In the genomic region with DNA sequence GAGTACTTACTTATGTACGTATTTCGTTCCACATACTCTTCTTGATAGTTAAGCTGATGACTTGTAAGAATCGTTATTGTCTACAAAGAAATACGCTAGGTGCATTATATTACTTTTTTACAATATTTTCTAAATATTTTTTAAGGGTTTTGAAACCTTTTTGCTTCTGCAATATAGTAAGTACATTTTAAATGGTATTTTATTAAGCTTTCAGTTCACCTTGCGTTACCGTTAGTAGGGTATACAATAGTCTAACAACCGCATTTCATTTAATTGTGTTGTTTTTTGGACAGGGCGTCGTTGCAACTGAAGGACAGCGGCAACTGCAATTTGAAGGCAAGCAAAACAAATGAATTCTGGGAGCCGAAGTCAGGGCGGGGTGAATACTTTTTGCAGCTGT, we compare ENCODE assay signal across 4 fruit fly cellular contexts.
A peak's percentile ranks its signal among the peaks of the same experiment; 100 is the strongest.
TF ChIP-seq lines count a peak whose summit lies in the region.

No protein-coding gene starts in this region.

- TF ChIP-seq CTCF in whole organism, embryonic (GFP tag; optimal IDR thresholded peaks at IDR 0.05; lab: Kevin White, UChicago): no peak

TF ChIP-seq in whole organism, embryonic, 481 proteins besides CTCF, POLR2A, EP300 and RAD21:
- TF ChIP-seq slbo (GFP tag; IDR thresholded peaks at IDR 0.05; lab: Robert Waterston, UW) (no peak), CG13296 (GFP tag; optimal IDR thresholded peaks at IDR 0.05; lab: Kevin White, UChicago) (no peak), fd96Cb (tag; optimal IDR thresholded peaks at IDR 0.05; lab: Kevin White, UChicago) (no peak), ash1 (GFP tag; optimal IDR thresholded peaks at IDR 0.05; lab: Kevin White, UChicago) (no peak), NK7.1 (GFP tag; optimal IDR thresholded peaks at IDR 0.05; lab: Kevin White, UChicago) (no peak), Dll (GFP tag; IDR thresholded peaks at IDR 0.05; lab: Robert Waterston, UW; ENCODE audit: partially characterized antibody) (no peak), pnt (GFP tag; optimal IDR thresholded peaks at IDR 0.05; lab: Kevin White, UChicago) (no peak), Atf-2 (GFP tag; optimal IDR thresholded peaks at IDR 0.05; lab: Kevin White, UChicago) (no peak), rib (GFP tag; IDR thresholded peaks at IDR 0.05; lab: Robert Waterston, UW) (no peak), insv (GFP tag; optimal IDR thresholded peaks at IDR 0.05; lab: Kevin White, UChicago) (no peak), Taf1 (GFP tag; IDR thresholded peaks at IDR 0.05; lab: Robert Waterston, UW) (no peak), hb (GFP tag; IDR thresholded peaks at IDR 0.05; lab: Robert Waterston, UW; ENCODE audit: partially characterized antibody) (no peak), Xrp1 (GFP tag; IDR thresholded peaks at IDR 0.05; lab: Robert Waterston, UW) (0 out of 2 replicates have a peak, but pooled peaks have one; percentile 6), Sox102F (GFP tag; optimal IDR thresholded peaks at IDR 0.05; lab: Kevin White, UChicago) (no peak), D19A (tag; optimal IDR thresholded peaks at IDR 0.05; lab: Kevin White, UChicago) (peak; percentile 73), Asciz (GFP tag; optimal IDR thresholded peaks at IDR 0.05; lab: Kevin White, UChicago) (no peak), CG17829 (tag; optimal IDR thresholded peaks at IDR 0.05; lab: Kevin White, UChicago) (no peak), ftz-f1 (GFP tag; optimal IDR thresholded peaks at IDR 0.05; lab: Kevin White, UChicago) (no peak), CG9876 (GFP tag; optimal IDR thresholded peaks at IDR 0.05; lab: Kevin White, UChicago) (no peak), trh (GFP tag; optimal IDR thresholded peaks at IDR 0.05; lab: Kevin White, UChicago) (no peak), sens (GFP tag; lab: Kevin White, UChicago) (peak; percentile 32), CG10267 (tag; optimal IDR thresholded peaks at IDR 0.05; lab: Kevin White, UChicago) (no peak)
TF ChIP-seq in whole organism, embryonic: peak in this region for 3.

TF ChIP-seq in whole organism, prepupa, 60 proteins besides CTCF, POLR2A, EP300 and RAD21 (continues in another document):
- TF ChIP-seq CG11902 (GFP tag; optimal IDR thresholded peaks at IDR 0.05; lab: Kevin White, UChicago) (peak; percentile 33), CG31627 (GFP tag; optimal IDR thresholded peaks at IDR 0.05; lab: Kevin White, UChicago) (peak; percentile 4), Ets96B (tag; optimal IDR thresholded peaks at IDR 0.05; lab: Kevin White, UChicago) (peak; percentile 46), CG32006 (GFP tag; optimal IDR thresholded peaks at IDR 0.05; lab: Kevin White, UChicago) (peak; percentile 3), CG16779 (tag; optimal IDR thresholded peaks at IDR 0.05; lab: Kevin White, UChicago) (no peak), CG4318 (GFP tag; optimal IDR thresholded peaks at IDR 0.05; lab: Kevin White, UChicago) (no peak), Sox14 (GFP tag; optimal IDR thresholded peaks at IDR 0.05; lab: Kevin White, UChicago) (peak; percentile 31), Sox15 (GFP tag; optimal IDR thresholded peaks at IDR 0.05; lab: Kevin White, UChicago) (peak; percentile 38), achi (GFP tag; optimal IDR thresholded peaks at IDR 0.05; lab: Kevin White, UChicago) (peak; percentile 56), Met (GFP tag; optimal IDR thresholded peaks at IDR 0.05; lab: Kevin White, UChicago) (peak; percentile 68), CG6792 (GFP tag; optimal IDR thresholded peaks at IDR 0.05; lab: Kevin White, UChicago) (peak; percentile 2), CG8632 (GFP tag; optimal IDR thresholded peaks at IDR 0.05; lab: Kevin White, UChicago) (peak; percentile 71), eg (GFP tag; IDR thresholded peaks at IDR 0.05; lab: Robert Waterston, UW) (no peak), CG8119 (GFP tag; IDR thresholded peaks at IDR 0.05; lab: Robert Waterston, UW) (no peak), CG10631 (GFP tag; optimal IDR thresholded peaks at IDR 0.05; lab: Kevin White, UChicago) (peak; percentile 4), cyc (GFP tag; optimal IDR thresholded peaks at IDR 0.05; lab: Kevin White, UChicago) (peak; percentile 31), Smox (GFP tag; optimal IDR thresholded peaks at IDR 0.05; lab: Kevin White, UChicago) (peak; percentile 59), lz (GFP tag; optimal IDR thresholded peaks at IDR 0.05; lab: Kevin White, UChicago) (peak; percentile 13), ss (GFP tag; optimal IDR thresholded peaks at IDR 0.05; lab: Kevin White, UChicago) (peak; percentile 13 to 43), CG7368 (GFP tag; optimal IDR thresholded peaks at IDR 0.05; lab: Kevin White, UChicago) (peak; percentile 8), CG8319 (GFP tag; optimal IDR thresholded peaks at IDR 0.05; lab: Kevin White, UChicago) (peak; percentile 29), CG34406 (GFP tag; optimal IDR thresholded peaks at IDR 0.05; lab: Kevin White, UChicago) (peak; percentile 68)

TF ChIP-seq in whole organism, pupa, 21 proteins besides CTCF, POLR2A, EP300 and RAD21:
- TF ChIP-seq EcR (GFP tag; optimal IDR thresholded peaks at IDR 0.05; lab: Kevin White, UChicago): peak; percentile 21
- 0 out of 2 replicates have a peak, but pooled peaks have one; percentile 7 for TF ChIP-seq CG10348 (GFP tag; IDR thresholded peaks at IDR 0.05; lab: Robert Waterston, UW)
- TF ChIP-seq CG14655 (GFP tag; optimal IDR thresholded peaks at IDR 0.05; lab: Kevin White, UChicago): peak; percentile 22
- TF ChIP-seq CG8159 (tag; optimal IDR thresholded peaks at IDR 0.05; lab: Kevin White, UChicago): peak; percentile 59
- TF ChIP-seq gl (tag; optimal IDR thresholded peaks at IDR 0.05; lab: Kevin White, UChicago): no peak
- TF ChIP-seq Pif1B (GFP tag; optimal IDR thresholded peaks at IDR 0.05; lab: Kevin White, UChicago): peak; percentile 49
- no peak for TF ChIP-seq CG13204 (GFP tag; optimal IDR thresholded peaks at IDR 0.05; lab: Kevin White, UChicago)
- no peak for TF ChIP-seq D1 (tag; optimal IDR thresholded peaks at IDR 0.05; lab: Kevin White, UChicago)
- no peak for TF ChIP-seq fd96Ca (GFP tag; IDR thresholded peaks at IDR 0.05; lab: Robert Waterston, UW)
- peak; percentile 55 for TF ChIP-seq Snoo (tag; optimal IDR thresholded peaks at IDR 0.05; lab: Kevin White, UChicago)
- TF ChIP-seq CG8301 (tag; optimal IDR thresholded peaks at IDR 0.05; lab: Kevin White, UChicago): no peak
- peak; percentile 12 for TF ChIP-seq CG34367 (tag; optimal IDR thresholded peaks at IDR 0.05; lab: Kevin White, UChicago)
- TF ChIP-seq CG12605 (GFP tag; IDR thresholded peaks at IDR 0.05; lab: Robert Waterston, UW): no peak
- peak; percentile 41 for TF ChIP-seq CG17806 (tag; optimal IDR thresholded peaks at IDR 0.05; lab: Kevin White, UChicago)
- no peak for TF ChIP-seq Ets98B (GFP tag; IDR thresholded peaks at IDR 0.05; lab: Robert Waterston, UW)
- TF ChIP-seq rn (GFP tag; IDR thresholded peaks at IDR 0.05; lab: Robert Waterston, UW): no peak
- peak; percentile 22 for TF ChIP-seq CG9948 (tag; optimal IDR thresholded peaks at IDR 0.05; lab: Kevin White, UChicago)
- peak; percentile 43 for TF ChIP-seq CG15710 (tag; optimal IDR thresholded peaks at IDR 0.05; lab: Kevin White, UChicago)
- TF ChIP-seq CG4496 (GFP tag; IDR thresholded peaks at IDR 0.05; lab: Robert Waterston, UW): no peak
- TF ChIP-seq CG32121 (GFP tag; IDR thresholded peaks at IDR 0.05; lab: Robert Waterston, UW): no peak
- TF ChIP-seq Pif1A (GFP tag; optimal IDR thresholded peaks at IDR 0.05; lab: Kevin White, UChicago): peak; percentile 31

TF ChIP-seq in whole organism, wandering third instar larva, 38 proteins besides CTCF, POLR2A, EP300 and RAD21:
- no peak for TF ChIP-seq Hr78 (GFP tag; optimal IDR thresholded peaks at IDR 0.05; lab: Kevin White, UChicago)
- TF ChIP-seq psq (GFP tag; optimal IDR thresholded peaks at IDR 0.05; lab: Kevin White, UChicago): peak; percentile 41
- peak; percentile 27 for TF ChIP-seq OdsH (GFP tag; optimal IDR thresholded peaks at IDR 0.05; lab: Kevin White, UChicago)
- TF ChIP-seq Sp1 (GFP tag; optimal IDR thresholded peaks at IDR 0.05; lab: Kevin White, UChicago): peak; percentile 33
- peak; percentile 39 for TF ChIP-seq HLH106 (tag; optimal IDR thresholded peaks at IDR 0.05; lab: Kevin White, UChicago)
- TF ChIP-seq Rel (GFP tag; optimal IDR thresholded peaks at IDR 0.05; lab: Kevin White, UChicago): no peak
- no peak for TF ChIP-seq Rel (tag; optimal IDR thresholded peaks at IDR 0.05; lab: Kevin White, UChicago)
- no peak for TF ChIP-seq CG9705 (GFP tag; optimal IDR thresholded peaks at IDR 0.05; lab: Kevin White, UChicago)
- peak; percentile 63 for TF ChIP-seq woc (GFP tag; optimal IDR thresholded peaks at IDR 0.05; lab: Kevin White, UChicago)
- TF ChIP-seq rgr (GFP tag; optimal IDR thresholded peaks at IDR 0.05; lab: Kevin White, UChicago): peak; percentile 23
- peak; percentile 46 for TF ChIP-seq h (GFP tag; optimal IDR thresholded peaks at IDR 0.05; lab: Kevin White, UChicago)
- TF ChIP-seq fru (GFP tag; optimal IDR thresholded peaks at IDR 0.05; lab: Kevin White, UChicago): peak; percentile 8
